Fruit fly (Drosophila melanogaster): ENCODE data around the gene Atg8a.
A peak's percentile ranks its signal among the peaks of the same experiment; 100 is the strongest.

The Atg8a gene

dm6 chrX:10731801-10732200 lies 36.3 kb downstream of the Atg8a start:
- no peak for TF ChIP-seq CG14711 (tag; optimal IDR thresholded peaks at IDR 0.05)
- no peak for TF ChIP-seq CG5204 (GFP tag; optimal IDR thresholded peaks at IDR 0.05)
- TF ChIP-seq cnc (optimal IDR thresholded peaks at IDR 0.05), result no peak
- no peak for TF ChIP-seq kay (GFP tag; ENCODE audit: borderline replicate concordance)
- TF ChIP-seq CG7101 (tag; optimal IDR thresholded peaks at IDR 0.05), result no peak
- no peak for TF ChIP-seq CG1620 (GFP tag; optimal IDR thresholded peaks at IDR 0.05)
- no peak for TF ChIP-seq toe (GFP tag; optimal IDR thresholded peaks at IDR 0.05)
- TF ChIP-seq Clk (GFP tag; optimal IDR thresholded peaks at IDR 0.05), result no peak
- no peak for TF ChIP-seq bab1 (GFP tag; optimal IDR thresholded peaks at IDR 0.05)

- peak; percentile 18 for TF ChIP-seq tj (GFP tag; optimal IDR thresholded peaks at IDR 0.05)
- TF ChIP-seq pad (GFP tag; optimal IDR thresholded peaks at IDR 0.05), result peak; percentile 16
- no peak for TF ChIP-seq ovo (GFP tag; optimal IDR thresholded peaks at IDR 0.05)
Measured at dm6 chrX:10731357-10731756, 36.8 kb downstream of the Atg8a start.

dm6 chrX:10729921-10730873 lies 37.9 kb downstream of the Atg8a start:
- no peak for TF ChIP-seq CG12768 (GFP tag; optimal IDR thresholded peaks at IDR 0.05)
- TF ChIP-seq bab1 (GFP tag; optimal IDR thresholded peaks at IDR 0.05), result no peak
- TF ChIP-seq toe (GFP tag; optimal IDR thresholded peaks at IDR 0.05), result no peak
- TF ChIP-seq tj (GFP tag; optimal IDR thresholded peaks at IDR 0.05), result no peak
- no peak for TF ChIP-seq kay (GFP tag; ENCODE audit: borderline replicate concordance)
- TF ChIP-seq CG1620 (GFP tag; optimal IDR thresholded peaks at IDR 0.05), result no peak

- TF ChIP-seq CG7045 (GFP tag; optimal IDR thresholded peaks at IDR 0.05) (no peak), CG7101 (tag; optimal IDR thresholded peaks at IDR 0.05) (no peak), kay (GFP tag; ENCODE audit: borderline replicate concordance) (no peak), Crg-1 (GFP tag; optimal IDR thresholded peaks at IDR 0.05) (no peak), CG33017 (tag; optimal IDR thresholded peaks at IDR 0.05) (no peak), CG11617 (GFP tag; optimal IDR thresholded peaks at IDR 0.05) (no peak), CG14711 (tag; optimal IDR thresholded peaks at IDR 0.05) (no peak), tj (GFP tag; optimal IDR thresholded peaks at IDR 0.05) (no peak), toe (GFP tag; optimal IDR thresholded peaks at IDR 0.05) (no peak), cnc (optimal IDR thresholded peaks at IDR 0.05) (no peak), CG12768 (GFP tag; optimal IDR thresholded peaks at IDR 0.05) (no peak), Hr96 (GFP tag; optimal IDR thresholded peaks at IDR 0.05) (no peak), cic (GFP tag; optimal IDR thresholded peaks at IDR 0.05) (no peak), pad (GFP tag; optimal IDR thresholded peaks at IDR 0.05) (no peak), Mnt (GFP tag; optimal IDR thresholded peaks at IDR 0.05) (no peak), CG5204 (GFP tag; optimal IDR thresholded peaks at IDR 0.05) (no peak), ovo (GFP tag; optimal IDR thresholded peaks at IDR 0.05) (no peak), bab1 (GFP tag; optimal IDR thresholded peaks at IDR 0.05) (no peak)
Measured at dm6 chrX:10729196-10729835, 38.8 kb downstream of the Atg8a start.

- TF ChIP-seq cnc (optimal IDR thresholded peaks at IDR 0.05) (no peak), tj (GFP tag; optimal IDR thresholded peaks at IDR 0.05) (peak; percentile 89), kay (GFP tag; ENCODE audit: borderline replicate concordance) (peak; percentile 66), cic (GFP tag; optimal IDR thresholded peaks at IDR 0.05) (no peak), pad (GFP tag; optimal IDR thresholded peaks at IDR 0.05) (no peak), CG11617 (GFP tag; optimal IDR thresholded peaks at IDR 0.05) (no peak)
Measured at dm6 chrX:10728541-10728968, 39.6 kb downstream of the Atg8a start.

DNA sequence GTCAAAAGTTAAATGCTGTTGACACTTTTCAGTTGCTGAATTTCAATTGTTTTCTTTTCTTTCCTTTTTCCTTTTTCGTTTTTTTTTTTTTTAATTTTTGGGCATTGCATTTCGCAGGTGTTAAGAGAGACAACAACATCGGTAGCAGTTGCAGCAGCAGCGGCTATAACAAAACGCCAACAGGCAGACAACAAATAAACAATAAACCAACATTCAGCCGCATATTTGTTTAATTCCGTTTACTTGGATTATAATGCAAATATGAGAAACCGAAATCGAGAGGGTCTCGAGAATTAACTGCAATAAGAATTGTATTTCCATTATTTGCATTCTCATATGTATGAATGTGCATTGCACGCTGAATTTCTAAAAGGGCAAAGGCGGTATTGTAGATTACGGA lies 40.1 kb downstream of the Atg8a start:
- TF ChIP-seq CG12768 (GFP tag; optimal IDR thresholded peaks at IDR 0.05) (no peak), CG5204 (GFP tag; optimal IDR thresholded peaks at IDR 0.05) (no peak), pad (GFP tag; optimal IDR thresholded peaks at IDR 0.05) (no peak), kay (GFP tag; ENCODE audit: borderline replicate concordance) (no peak), cic (GFP tag; optimal IDR thresholded peaks at IDR 0.05) (no peak), Crg-1 (GFP tag; optimal IDR thresholded peaks at IDR 0.05) (no peak), CG7045 (GFP tag; optimal IDR thresholded peaks at IDR 0.05) (no peak), toe (GFP tag; optimal IDR thresholded peaks at IDR 0.05) (no peak), Mnt (GFP tag; optimal IDR thresholded peaks at IDR 0.05) (no peak), tj (GFP tag; optimal IDR thresholded peaks at IDR 0.05) (no peak), Clk (GFP tag; optimal IDR thresholded peaks at IDR 0.05) (no peak), Hr96 (GFP tag; optimal IDR thresholded peaks at IDR 0.05) (no peak)

- TF ChIP-seq CG14711 (tag; optimal IDR thresholded peaks at IDR 0.05) (no peak), CG12768 (GFP tag; optimal IDR thresholded peaks at IDR 0.05) (no peak), Crg-1 (GFP tag; optimal IDR thresholded peaks at IDR 0.05) (no peak), tj (GFP tag; optimal IDR thresholded peaks at IDR 0.05) (peak; percentile 90)
Measured at dm6 chrX:10727318-10727717, 40.8 kb downstream of the Atg8a start.
